Fruit fly (Drosophila melanogaster) ovary, adult (tissue): ENCODE results near the gene CG18265.

ENCODE experiments used
- CG17801 ChIP-seq: fragments of 200-800 bp; optimal IDR thresholded peaks from 2 replicates; lab custom pipeline; 2019; ENCODE audit warnings: missing biosample characterization, mild to moderate bottlenecking, missing genetic modification characterization, moderate library complexity; ENCODE audit not compliant: partially characterized antibody

Gene CG18265

dm6 chr3L:17438872-17439495 is at the start of gene CG18265:
Gene CG18265, plus strand, starts transcription at chr3L:17439401.
- TF ChIP-seq CG17801, result no peak

- no peak for TF ChIP-seq CG17801
Measured at dm6 chr3L:17391132-17391531, 48.1 kb upstream of the CG18265 start.

dm6 chr3L:17392412-17392811 is 46.8 kb upstream of the CG18265 start:
- no peak for TF ChIP-seq CG17801

dm6 chr3L:17393098-17393497 is 46.1 kb upstream of the CG18265 start:
- no peak for TF ChIP-seq CG17801

dm6 chr3L:17394435-17395017 is 44.7 kb upstream of the CG18265 start:
- TF ChIP-seq CG17801, result no peak

- TF ChIP-seq CG17801, result no peak
Measured at dm6 chr3L:17399014-17399413, 40.2 kb upstream of the CG18265 start.

- no peak for TF ChIP-seq CG17801
Measured at dm6 chr3L:17400911-17401310, 38.3 kb upstream of the CG18265 start.

dm6 chr3L:17401411-17401810 is 37.8 kb upstream of the CG18265 start:
- no peak for TF ChIP-seq CG17801

dm6 chr3L:17402399-17402798 is 36.8 kb upstream of the CG18265 start:
- no peak for TF ChIP-seq CG17801

dm6 chr3L:17403268-17403667 is 35.9 kb upstream of the CG18265 start:
- TF ChIP-seq CG17801, result no peak

- no peak for TF ChIP-seq CG17801
Measured at dm6 chr3L:17404646-17405045, 34.6 kb upstream of the CG18265 start.

dm6 chr3L:17407073-17407472 is 32.1 kb upstream of the CG18265 start:
- TF ChIP-seq CG17801, result no peak

dm6 chr3L:17407480-17408093 is 31.6 kb upstream of the CG18265 start:
- no peak for TF ChIP-seq CG17801

- no peak for TF ChIP-seq CG17801
Measured at dm6 chr3L:17411273-17411672, 27.9 kb upstream of the CG18265 start.

dm6 chr3L:17412146-17412545 is 27.1 kb upstream of the CG18265 start:
- no peak for TF ChIP-seq CG17801

- no peak for TF ChIP-seq CG17801
Measured at dm6 chr3L:17415967-17416749, 23.0 kb upstream of the CG18265 start.

- no peak for TF ChIP-seq CG17801
Measured at dm6 chr3L:17419103-17419741, 20.0 kb upstream of the CG18265 start.
